Fruit fly (Drosophila melanogaster) whole organism, prepupa: ENCODE results near the gene rdgA.
A peak's percentile ranks its signal among the peaks of the same experiment; 100 is the strongest.

Experiments used
- Blimp-1 ChIP-seq: fragments of 200-800 bp; sonication (Bioruptor generic); optimal IDR thresholded peaks from 3 replicates; lab custom pipeline; 2017; ENCODE audit warnings: missing biosample characterization, missing genetic modification characterization, mild to moderate bottlenecking, moderate library complexity, missing genetic modification reagents
- CG10669 ChIP-seq: fragments of 200-800 bp; sonication (Bioruptor generic); optimal IDR thresholded peaks from 3 replicates; lab custom pipeline; 2018; ENCODE audit warnings: missing biosample characterization, mild to moderate bottlenecking, missing genetic modification characterization, moderate library complexity
- CG11762 ChIP-seq: fragments of 200-800 bp; sonication (Bioruptor generic); optimal IDR thresholded peaks from 3 replicates; lab custom pipeline; 2016; ENCODE audit warnings: missing biosample characterization, missing genetic modification characterization; ENCODE audit not compliant: insufficient read depth
- CG11902 ChIP-seq: fragments of 200-800 bp; sonication (Bioruptor generic); optimal IDR thresholded peaks from 3 replicates; lab custom pipeline; 2016; ENCODE audit warnings: missing biosample characterization, missing genetic modification characterization
- CG15336 ChIP-seq: fragments of 200-800 bp; sonication (Bioruptor generic); IDR thresholded peaks from 2 replicates; pipeline ENCODE4 v1.3.6; 2022; ENCODE audit warnings: missing biosample characterization, missing genetic modification characterization
- CG1621 ChIP-seq: fragments of 200-800 bp; sonication (Bioruptor generic); optimal IDR thresholded peaks from 3 replicates; lab custom pipeline; 2018; ENCODE audit warnings: missing biosample characterization, mild to moderate bottlenecking, missing genetic modification characterization
- CG16779 ChIP-seq: fragments of 200-800 bp; sonication (Bioruptor generic); optimal IDR thresholded peaks from 3 replicates; lab custom pipeline; 2017; ENCODE audit warnings: missing biosample characterization, mild to moderate bottlenecking, missing genetic modification characterization
- CG31627 ChIP-seq: fragments of 200-800 bp; sonication (Bioruptor generic); optimal IDR thresholded peaks from 3 replicates; lab custom pipeline; 2016; ENCODE audit warnings: missing biosample characterization, missing genetic modification characterization
- CG32006 ChIP-seq: fragments of 200-800 bp; sonication (Bioruptor generic); optimal IDR thresholded peaks from 3 replicates; lab custom pipeline; 2017; ENCODE audit warnings: missing biosample characterization, mild to moderate bottlenecking, missing genetic modification characterization
- CG34406 ChIP-seq: fragments of 200-800 bp; sonication (Bioruptor generic); optimal IDR thresholded peaks from 3 replicates; lab custom pipeline; 2016; ENCODE audit warnings: missing biosample characterization, missing genetic modification characterization
- CG3919 ChIP-seq: fragments of 200-800 bp; sonication (Bioruptor generic); optimal IDR thresholded peaks from 3 replicates; lab custom pipeline; 2016; ENCODE audit warnings: missing biosample characterization, missing genetic modification characterization
- CG6163 ChIP-seq: fragments of 200-800 bp; sonication (Bioruptor generic); IDR thresholded peaks from 3 replicates; pipeline ENCODE4 v1.3.6; 2022; ENCODE audit warnings: missing biosample characterization, missing genetic modification characterization
- CG6276 ChIP-seq: fragments of 200-800 bp; sonication (Bioruptor generic); optimal IDR thresholded peaks from 2 replicates; lab custom pipeline; 2017; ENCODE audit warnings: missing biosample characterization, mild to moderate bottlenecking, missing genetic modification characterization
- CG6792 ChIP-seq: fragments of 200-800 bp; sonication (Bioruptor generic); optimal IDR thresholded peaks from 3 replicates; lab custom pipeline; 2016; ENCODE audit warnings: missing biosample characterization, missing genetic modification characterization
- CG6808 ChIP-seq: fragments of 200-800 bp; sonication (Bioruptor generic); optimal IDR thresholded peaks from 3 replicates; lab custom pipeline; 2017; ENCODE audit warnings: missing biosample characterization, missing genetic modification characterization, mild to moderate bottlenecking, moderate library complexity, missing genetic modification reagents
- CG6854 ChIP-seq: fragments of 200-800 bp; sonication (Bioruptor generic); optimal IDR thresholded peaks from 2 replicates; lab custom pipeline; 2017; ENCODE audit warnings: missing biosample characterization, mild to moderate bottlenecking, missing genetic modification characterization
- CG7368 ChIP-seq: fragments of 200-800 bp; sonication (Bioruptor generic); optimal IDR thresholded peaks from 3 replicates; lab custom pipeline; 2016; ENCODE audit warnings: missing biosample characterization, missing genetic modification characterization
- CG8119 ChIP-seq: fragments of 200-800 bp; sonication (Bioruptor generic); IDR thresholded peaks from 3 replicates; pipeline ENCODE4 v1.3.6; 2022; ENCODE audit warnings: missing biosample characterization, missing genetic modification characterization
- CG8319 ChIP-seq: fragments of 200-800 bp; sonication (Bioruptor generic); optimal IDR thresholded peaks from 3 replicates; lab custom pipeline; 2016; ENCODE audit warnings: missing biosample characterization, missing genetic modification characterization
- CG8632 ChIP-seq: fragments of 200-800 bp; sonication (Bioruptor generic); optimal IDR thresholded peaks from 3 replicates; lab custom pipeline; 2016; ENCODE audit warnings: missing biosample characterization, missing genetic modification characterization
- CG9139 ChIP-seq: fragments of 200-800 bp; sonication (Bioruptor generic); optimal IDR thresholded peaks from 3 replicates; lab custom pipeline; 2017; ENCODE audit warnings: missing biosample characterization, mild to moderate bottlenecking, missing genetic modification characterization
- Eip75B ChIP-seq: fragments of 200-800 bp; sonication (Bioruptor generic); optimal IDR thresholded peaks from 3 replicates; lab custom pipeline; 2016; ENCODE audit warnings: missing biosample characterization, missing genetic modification characterization
- Eip93F ChIP-seq: fragments of 200-800 bp; sonication (Bioruptor generic); optimal IDR thresholded peaks from 2 replicates; lab custom pipeline; 2016; ENCODE audit warnings: missing biosample characterization, mild to moderate bottlenecking, missing genetic modification characterization
- Ets21C ChIP-seq: fragments of 200-800 bp; sonication (Bioruptor generic); optimal IDR thresholded peaks from 3 replicates; lab custom pipeline; 2016; ENCODE audit warnings: missing biosample characterization, missing genetic modification characterization
- Ets96B ChIP-seq: fragments of 200-800 bp; optimal IDR thresholded peaks from 2 replicates; lab custom pipeline; 2019; ENCODE audit warnings: missing biosample characterization, mild to moderate bottlenecking, missing genetic modification characterization, moderate library complexity
- Hr39 ChIP-seq: fragments of 200-800 bp; sonication (Bioruptor generic); optimal IDR thresholded peaks from 2 replicates; lab custom pipeline; 2016; ENCODE audit warnings: missing biosample characterization, missing genetic modification characterization
- Hr4 ChIP-seq: fragments of 200-800 bp; sonication (Bioruptor generic); optimal IDR thresholded peaks from 3 replicates; lab custom pipeline; 2016; ENCODE audit warnings: missing biosample characterization, missing genetic modification characterization
- Lpt ChIP-seq: fragments of 200-800 bp; sonication (Bioruptor generic); optimal IDR thresholded peaks from 3 replicates; lab custom pipeline; 2016; ENCODE audit warnings: missing biosample characterization, missing genetic modification characterization
- Met ChIP-seq: fragments of 200-800 bp; sonication (Bioruptor generic); optimal IDR thresholded peaks from 3 replicates; lab custom pipeline; 2016; ENCODE audit warnings: missing biosample characterization, missing genetic modification characterization
- OdsH ChIP-seq: fragments of 200-800 bp; sonication (Bioruptor generic); optimal IDR thresholded peaks from 3 replicates; lab custom pipeline; 2016; ENCODE audit warnings: missing biosample characterization, missing genetic modification characterization
- Sox102F ChIP-seq: fragments of 200-800 bp; sonication (Bioruptor generic); optimal IDR thresholded peaks from 2 replicates; lab custom pipeline; 2016; ENCODE audit warnings: missing biosample characterization, mild to moderate bottlenecking, missing genetic modification characterization
- Sox14 ChIP-seq: fragments of 200-800 bp; sonication (Bioruptor generic); optimal IDR thresholded peaks from 3 replicates; lab custom pipeline; 2016; ENCODE audit warnings: missing biosample characterization, missing genetic modification characterization
- Sox15 ChIP-seq: fragments of 200-800 bp; sonication (Bioruptor generic); optimal IDR thresholded peaks from 3 replicates; lab custom pipeline; 2016; ENCODE audit warnings: missing biosample characterization, missing genetic modification characterization
- acj6 ChIP-seq: fragments of 200-800 bp; sonication (Bioruptor generic); optimal IDR thresholded peaks from 3 replicates; lab custom pipeline; 2016; ENCODE audit warnings: missing biosample characterization, missing genetic modification characterization
- dac ChIP-seq: fragments of 200-800 bp; sonication (Bioruptor generic); optimal IDR thresholded peaks from 2 replicates; lab custom pipeline; 2017; ENCODE audit warnings: missing biosample characterization, mild to moderate bottlenecking, missing genetic modification characterization
- eg ChIP-seq: fragments of 200-800 bp; sonication (Bioruptor generic); IDR thresholded peaks from 3 replicates; pipeline ENCODE4 v1.3.6; 2022; ENCODE audit warnings: missing biosample characterization, missing genetic modification characterization
- esn ChIP-seq: fragments of 200-800 bp; sonication (Bioruptor generic); optimal IDR thresholded peaks from 2 replicates; lab custom pipeline; 2016; ENCODE audit warnings: missing biosample characterization, mild to moderate bottlenecking, missing genetic modification characterization, moderate library complexity
- fd85E ChIP-seq: fragments of 200-800 bp; sonication (Bioruptor generic); optimal IDR thresholded peaks from 3 replicates; lab custom pipeline; 2016; ENCODE audit warnings: missing biosample characterization, missing genetic modification characterization
- fkh ChIP-seq: fragments of 200-800 bp; sonication (Bioruptor generic); optimal IDR thresholded peaks from 3 replicates; lab custom pipeline; 2017; ENCODE audit warnings: missing biosample characterization, mild to moderate bottlenecking, missing genetic modification characterization, moderate library complexity
- lz ChIP-seq: fragments of 200-800 bp; sonication (Bioruptor generic); optimal IDR thresholded peaks from 3 replicates; lab custom pipeline; 2016; ENCODE audit warnings: missing biosample characterization, missing genetic modification characterization
- net ChIP-seq: fragments of 200-800 bp; sonication (Bioruptor generic); optimal IDR thresholded peaks from 3 replicates; lab custom pipeline; 2016; ENCODE audit warnings: missing biosample characterization, missing genetic modification characterization
- salr ChIP-seq, 2 experiments: fragments of 200-800 bp; sonication (Bioruptor generic); optimal IDR thresholded peaks; 3 replicates each; lab custom pipeline; 2016 to 2018; ENCODE audit warnings: missing biosample characterization in 2 of 2, missing genetic modification characterization in 2 of 2, mild to moderate bottlenecking in 1 of 2
- spab ChIP-seq: fragments of 200-800 bp; sonication (Bioruptor generic); optimal IDR thresholded peaks from 2 replicates; lab custom pipeline; 2017; ENCODE audit warnings: missing biosample characterization, mild to moderate bottlenecking, missing genetic modification characterization, missing genetic modification reagents
- ss ChIP-seq, 2 experiments: fragments of 200-800 bp; sonication (Bioruptor generic); optimal IDR thresholded peaks; 2 replicates in 1 of 2; 3 replicates in 1 of 2; lab custom pipeline; 2017 to 2018; ENCODE audit warnings: mild to moderate bottlenecking in 2 of 2, missing biosample characterization in 2 of 2, missing genetic modification characterization in 2 of 2, moderate library complexity in 1 of 2
- svp ChIP-seq: fragments of 200-800 bp; sonication (Bioruptor generic); peaks from one replicate; lab custom pipeline; 2016; ENCODE audit warnings: missing biosample characterization, missing genetic modification characterization
- topi ChIP-seq: fragments of 200-800 bp; sonication (Bioruptor generic); optimal IDR thresholded peaks from 3 replicates; lab custom pipeline; 2016; ENCODE audit warnings: missing biosample characterization, missing genetic modification characterization

The rdgA gene

dm6 chrX:8895413-8895812 is 11.5 kb upstream of the rdgA start (continued):
- peak; percentile 37 for TF ChIP-seq Eip75B (GFP tag; lab: Kevin White, UChicago)
- no peak for TF ChIP-seq Lpt (GFP tag; lab: Kevin White, UChicago)
- peak; percentile 48 for TF ChIP-seq lz (GFP tag; lab: Kevin White, UChicago)
- no peak; the same call in 1 of the 2 replicates for TF ChIP-seq CG15336
- no peak for TF ChIP-seq fd85E
- peak; percentile 35 for TF ChIP-seq Ets21C (GFP tag; lab: Kevin White, UChicago)
- peak; percentile 19 for TF ChIP-seq Sox14 (GFP tag; lab: Kevin White, UChicago)
- TF ChIP-seq CG6276 (GFP tag; lab: Kevin White, UChicago) = no peak
- TF ChIP-seq Hr4 (GFP tag; lab: Kevin White, UChicago) = peak; percentile 19
- peak; percentile 6 for TF ChIP-seq Met (GFP tag; lab: Kevin White, UChicago)
- TF ChIP-seq CG1621 (tag; lab: Kevin White, UChicago) = no peak
- peak; percentile 61 for TF ChIP-seq svp (GFP tag; lab: Kevin White, UChicago)
- TF ChIP-seq CG11902 (GFP tag; lab: Kevin White, UChicago) = no peak
- TF ChIP-seq CG32006 (GFP tag; lab: Kevin White, UChicago) = peak; percentile 34
- TF ChIP-seq esn (GFP tag; lab: Kevin White, UChicago) = peak; percentile 42
- TF ChIP-seq spab (GFP tag; lab: Kevin White, UChicago) = no peak
- no peak for TF ChIP-seq Blimp-1 (GFP tag; lab: Kevin White, UChicago)
- peak; percentile 26 for TF ChIP-seq OdsH (GFP tag; lab: Kevin White, UChicago)
- TF ChIP-seq CG6163 (GFP tag; lab: Robert Waterston, UW) = 0 out of 3 replicates have a peak, but pooled peaks have one; percentile 7
- TF ChIP-seq CG6792 (GFP tag; lab: Kevin White, UChicago) = peak; percentile 28
- TF ChIP-seq, all 60 proteins: peak for 24

DNA sequence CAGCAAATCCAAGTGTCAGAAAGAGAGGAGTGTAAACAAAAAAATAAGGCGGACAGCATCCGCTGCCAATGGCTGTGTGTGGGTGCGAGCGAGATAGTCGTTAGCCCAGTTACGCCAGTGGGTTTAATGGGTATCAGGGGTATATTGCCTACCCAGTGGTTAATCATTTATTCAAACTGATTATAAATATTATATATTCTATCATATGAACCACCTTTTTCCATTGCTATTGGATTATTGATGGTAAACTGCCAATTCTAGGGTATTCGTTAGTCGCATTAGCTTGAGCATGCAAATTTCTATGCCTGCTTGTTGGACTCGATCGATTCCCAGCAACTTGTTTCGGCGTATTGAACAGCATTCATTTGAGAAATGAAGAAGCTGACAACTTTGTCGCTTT is 10.8 kb upstream of the rdgA start:
- peak; percentile 94 for TF ChIP-seq CG6276 (GFP tag; lab: Kevin White, UChicago)
- TF ChIP-seq esn (GFP tag; lab: Kevin White, UChicago) = peak; percentile 92
- peak; percentile 83 for TF ChIP-seq spab (GFP tag; lab: Kevin White, UChicago)
- peak; percentile 84 for TF ChIP-seq Hr39 (GFP tag; lab: Kevin White, UChicago)
- peak; percentile 89 for TF ChIP-seq CG11762
- TF ChIP-seq CG8632 (GFP tag; lab: Kevin White, UChicago) = peak; percentile 90
- TF ChIP-seq salr (GFP tag; optimal IDR thresholded peaks at IDR 0.05; lab: Kevin White, UChicago) = peak; percentile 76 to 85
- TF ChIP-seq CG34406 (GFP tag; lab: Kevin White, UChicago) = peak; percentile 93
- peak; percentile 87 for TF ChIP-seq CG6854
- TF ChIP-seq CG8319 (GFP tag; lab: Kevin White, UChicago) = peak; percentile 87
- TF ChIP-seq CG15336 = peak; percentile 97
- peak; percentile 83 for TF ChIP-seq CG16779
- TF ChIP-seq topi = peak; percentile 92
- peak; percentile 97 for TF ChIP-seq CG6163 (GFP tag; lab: Robert Waterston, UW)
- peak; percentile 78 for TF ChIP-seq Blimp-1 (GFP tag; lab: Kevin White, UChicago)
- peak; percentile 87 for TF ChIP-seq CG1621 (tag; lab: Kevin White, UChicago)
- TF ChIP-seq fkh (GFP tag; lab: Kevin White, UChicago) = peak; percentile 79
- TF ChIP-seq eg (GFP tag; lab: Robert Waterston, UW) = peak; percentile 98
- peak; percentile 90 for TF ChIP-seq Sox14 (GFP tag; lab: Kevin White, UChicago)
- TF ChIP-seq CG6792 (GFP tag; lab: Kevin White, UChicago) = peak; percentile 92
- TF ChIP-seq CG7368 = peak; percentile 88
- TF ChIP-seq CG6808 = peak; percentile 85
- TF ChIP-seq Ets96B (tag; lab: Kevin White, UChicago) = peak; percentile 88
- TF ChIP-seq CG11902 (GFP tag; lab: Kevin White, UChicago) = peak; percentile 89
- peak; percentile 91 for TF ChIP-seq dac
- peak; percentile 72 to 82 for TF ChIP-seq ss (GFP tag; optimal IDR thresholded peaks at IDR 0.05; lab: Kevin White, UChicago)
- TF ChIP-seq CG3919 (GFP tag; lab: Kevin White, UChicago) = peak; percentile 94
- TF ChIP-seq CG9139 (GFP tag; lab: Kevin White, UChicago) = peak; percentile 80
- TF ChIP-seq acj6 (GFP tag; lab: Kevin White, UChicago) = peak; percentile 93
- TF ChIP-seq CG8119 (GFP tag; lab: Robert Waterston, UW) = peak; percentile 96
- TF ChIP-seq Hr4 (GFP tag; lab: Kevin White, UChicago) = peak; percentile 94
- TF ChIP-seq fd85E = peak; percentile 34
- TF ChIP-seq Eip93F = peak; percentile 88
- TF ChIP-seq net (GFP tag; lab: Kevin White, UChicago) = peak; percentile 92
- TF ChIP-seq Lpt (GFP tag; lab: Kevin White, UChicago) = peak; percentile 95
- TF ChIP-seq CG32006 (GFP tag; lab: Kevin White, UChicago) = peak; percentile 96
- TF ChIP-seq Ets21C (GFP tag; lab: Kevin White, UChicago) = peak; percentile 67
- TF ChIP-seq svp (GFP tag; lab: Kevin White, UChicago) = peak; percentile 95
- peak; percentile 87 for TF ChIP-seq CG31627
- peak; percentile 86 for TF ChIP-seq CG10669 (GFP tag; lab: Kevin White, UChicago)
- peak; percentile 88 for TF ChIP-seq Sox102F (GFP tag; lab: Kevin White, UChicago)
- TF ChIP-seq Sox15 (GFP tag; lab: Kevin White, UChicago) = peak; percentile 87
